Fruit fly (Drosophila melanogaster) whole organism, embryonic: ENCODE results near the gene CG43184.

Experiments
- Antp ChIP-seq: fragments of 200-800 bp; sonication (Bioruptor generic); optimal IDR thresholded peaks from 3 replicates; lab custom pipeline; 2016; ENCODE audit warnings: missing biosample characterization, missing genetic modification characterization
- CG10267 ChIP-seq: fragments of 200-800 bp; sonication (Bioruptor generic); optimal IDR thresholded peaks from 2 replicates; lab custom pipeline; 2018; ENCODE audit warnings: missing biosample characterization, mild to moderate bottlenecking, missing genetic modification characterization, moderate library complexity
- CG10979 ChIP-seq: fragments of 200-800 bp; sonication (Bioruptor generic); optimal IDR thresholded peaks from 2 replicates; lab custom pipeline; 2018; ENCODE audit warnings: missing biosample characterization, mild to moderate bottlenecking, missing genetic modification characterization, moderate library complexity
- CG11247 ChIP-seq: fragments of 200-800 bp; sonication (Bioruptor generic); IDR thresholded peaks from 2 replicates; pipeline ENCODE4 v1.3.6; 2022; ENCODE audit warnings: missing biosample characterization, missing genetic modification characterization
- CG11504 ChIP-seq: fragments of 200-800 bp; sonication (Bioruptor generic); optimal IDR thresholded peaks from 3 replicates; lab custom pipeline; 2019; ENCODE audit warnings: missing biosample characterization, mild to moderate bottlenecking, missing genetic modification characterization, moderate library complexity
- CG11695 ChIP-seq: fragments of 200-800 bp; sonication (Bioruptor generic); IDR thresholded peaks from 3 replicates; pipeline ENCODE4 v1.3.6; 2022; ENCODE audit warnings: missing biosample characterization, missing genetic modification characterization
- CG14965 ChIP-seq: fragments of 200-800 bp; sonication (Bioruptor generic); optimal IDR thresholded peaks from 2 replicates; lab custom pipeline; 2016; ENCODE audit warnings: missing biosample characterization, missing genetic modification characterization, borderline replicate concordance
- CG15011 ChIP-seq: fragments of 200-800 bp; sonication (Bioruptor generic); optimal IDR thresholded peaks from 3 replicates; lab custom pipeline; 2018; ENCODE audit warnings: missing biosample characterization, mild to moderate bottlenecking, missing genetic modification characterization
- CG1603 ChIP-seq: fragments of 200-800 bp; sonication (Bioruptor generic); optimal IDR thresholded peaks from 2 replicates; lab custom pipeline; 2019; ENCODE audit warnings: missing biosample characterization, mild to moderate bottlenecking, missing genetic modification characterization, moderate library complexity
- CG17186 ChIP-seq: fragments of 200-800 bp; sonication (Bioruptor generic); optimal IDR thresholded peaks from 3 replicates; lab custom pipeline; 2017; ENCODE audit warnings: missing biosample characterization, missing genetic modification reagents, missing genetic modification characterization
- CG17568 ChIP-seq: fragments of 200-800 bp; sonication (Bioruptor generic); optimal IDR thresholded peaks from 2 replicates; lab custom pipeline; 2018; ENCODE audit warnings: missing biosample characterization, mild to moderate bottlenecking, missing genetic modification characterization, moderate library complexity
- CG17612 ChIP-seq: fragments of 200-800 bp; sonication (Bioruptor generic); IDR thresholded peaks from 2 replicates; pipeline ENCODE4 v1.3.6; 2022; ENCODE audit warnings: missing biosample characterization, missing genetic modification characterization
- CG18619 ChIP-seq: fragments of 200-800 bp; sonication (Bioruptor generic); optimal IDR thresholded peaks from 3 replicates; lab custom pipeline; 2017; ENCODE audit warnings: missing biosample characterization, mild to moderate bottlenecking, missing genetic modification characterization
- CG30020 ChIP-seq: fragments of 200-800 bp; optimal IDR thresholded peaks from 2 replicates; lab custom pipeline; 2019; ENCODE audit warnings: missing biosample characterization, mild to moderate bottlenecking, missing genetic modification characterization, moderate library complexity
- CG31388 ChIP-seq: fragments of 200-800 bp; sonication (Bioruptor generic); optimal IDR thresholded peaks from 2 replicates; lab custom pipeline; 2016; ENCODE audit warnings: missing biosample characterization, missing genetic modification characterization
- CG3163 ChIP-seq: fragments of 200-800 bp; sonication (Bioruptor generic); optimal IDR thresholded peaks from 3 replicates; lab custom pipeline; 2016; ENCODE audit warnings: missing biosample characterization, missing genetic modification characterization
- CG4404 ChIP-seq: fragments of 200-800 bp; sonication (Bioruptor generic); IDR thresholded peaks from 2 replicates; pipeline ENCODE4 v1.3.6; 2022; ENCODE audit warnings: missing biosample characterization, missing genetic modification characterization
- CG4424 ChIP-seq: fragments of 200-800 bp; sonication (Bioruptor generic); optimal IDR thresholded peaks from 3 replicates; lab custom pipeline; 2016; ENCODE audit warnings: missing biosample characterization, missing genetic modification characterization
- CG6254 ChIP-seq: fragments of 200-800 bp; sonication (Bioruptor generic); optimal IDR thresholded peaks from 3 replicates; lab custom pipeline; 2017; ENCODE audit warnings: mild to moderate bottlenecking, missing biosample characterization, missing genetic modification reagents, missing genetic modification characterization
- CG6272 ChIP-seq: fragments of 200-800 bp; sonication (Bioruptor generic); IDR thresholded peaks from 2 replicates; pipeline ENCODE4 v1.3.6; 2022; ENCODE audit warnings: missing biosample characterization, missing genetic modification characterization
- CG7357 ChIP-seq: fragments of 200-800 bp; sonication (Bioruptor generic); IDR thresholded peaks from 3 replicates; pipeline ENCODE4 v1.3.6; 2022; ENCODE audit warnings: missing biosample characterization, missing genetic modification characterization
- CG8281 ChIP-seq: fragments of 200-800 bp; sonication (Bioruptor generic); optimal IDR thresholded peaks from 2 replicates; lab custom pipeline; 2018; ENCODE audit warnings: missing biosample characterization, mild to moderate bottlenecking, missing genetic modification characterization, moderate library complexity
- CG9437 ChIP-seq: fragments of 200-800 bp; sonication (Bioruptor generic); optimal IDR thresholded peaks from 2 replicates; lab custom pipeline; 2018; ENCODE audit warnings: missing biosample characterization, mild to moderate bottlenecking, missing genetic modification characterization
- CTCF ChIP-seq: fragments of 200-800 bp; sonication (Bioruptor generic); optimal IDR thresholded peaks from 2 replicates; lab custom pipeline; 2017; ENCODE audit warnings: missing biosample characterization, mild to moderate bottlenecking, missing genetic modification characterization, moderate library complexity
- Ets97D ChIP-seq: fragments of 200-800 bp; sonication (Bioruptor generic); optimal IDR thresholded peaks from 3 replicates; lab custom pipeline; 2016; ENCODE audit warnings: missing biosample characterization, missing genetic modification characterization
- Fer2 ChIP-seq: fragments of 200-800 bp; sonication (Bioruptor generic); optimal IDR thresholded peaks from 2 replicates; lab custom pipeline; 2018; ENCODE audit warnings: missing biosample characterization, mild to moderate bottlenecking, missing genetic modification characterization, moderate library complexity
- Hey ChIP-seq: fragments of 200-800 bp; sonication (Bioruptor generic); optimal IDR thresholded peaks from 3 replicates; lab custom pipeline; 2018; ENCODE audit warnings: missing biosample characterization, mild to moderate bottlenecking, missing genetic modification characterization
- Hmr ChIP-seq: fragments of 200-800 bp; sonication (Bioruptor generic); optimal IDR thresholded peaks from 3 replicates; lab custom pipeline; 2017; ENCODE audit warnings: mild to moderate bottlenecking, missing biosample characterization, missing genetic modification reagents, missing genetic modification characterization
- Hr51 ChIP-seq, 2 experiments: fragments of 200-800 bp; sonication (Bioruptor generic); optimal IDR thresholded peaks; 2 replicates in 1 of 2; 3 replicates in 1 of 2; lab custom pipeline; 2016 to 2018; ENCODE audit warnings: missing biosample characterization in 2 of 2, missing genetic modification characterization in 2 of 2, mild to moderate bottlenecking in 1 of 2, moderate library complexity in 1 of 2
- Lim3 ChIP-seq: fragments of 200-800 bp; sonication (Bioruptor generic); IDR thresholded peaks from 2 replicates; pipeline ENCODE4 v1.3.6; 2022; ENCODE audit warnings: missing biosample characterization, missing genetic modification characterization
- Med ChIP-seq: fragments of 200-800 bp; sonication (Bioruptor generic); peaks from one replicate; lab custom pipeline; 2016; ENCODE audit warnings: missing biosample characterization, missing genetic modification characterization, mild to moderate bottlenecking, inconsistent platforms, moderate library complexity
- NFAT ChIP-seq: fragments of 200-800 bp; sonication (Bioruptor generic); IDR thresholded peaks from 2 replicates; pipeline ENCODE4 v1.3.6; 2022; ENCODE audit warnings: missing biosample characterization, missing genetic modification characterization
- Ravus ChIP-seq: fragments of 200-800 bp; sonication (Bioruptor generic); IDR thresholded peaks from 2 replicates; pipeline ENCODE4 v1.3.6; 2022; ENCODE audit warnings: missing biosample characterization, missing genetic modification characterization
- Scr ChIP-seq: fragments of 200-800 bp; sonication (Bioruptor generic); IDR thresholded peaks from 2 replicates; pipeline ENCODE4 v1.3.6; 2022; ENCODE audit warnings: missing biosample characterization, missing genetic modification characterization; ENCODE audit not compliant: partially characterized antibody
- Sry-β ChIP-seq: fragments of 200-800 bp; sonication (Bioruptor generic); optimal IDR thresholded peaks from 2 replicates; lab custom pipeline; 2018; ENCODE audit warnings: missing biosample characterization, mild to moderate bottlenecking, missing genetic modification characterization, moderate library complexity
- Taf1 ChIP-seq: fragments of 200-800 bp; sonication (Bioruptor generic); IDR thresholded peaks from 2 replicates; pipeline ENCODE4 v1.3.6; 2022; ENCODE audit warnings: missing biosample characterization, missing genetic modification characterization
- bigmax ChIP-seq: fragments of 200-800 bp; sonication (Bioruptor generic); optimal IDR thresholded peaks from 2 replicates; lab custom pipeline; 2018; ENCODE audit warnings: missing biosample characterization, mild to moderate bottlenecking, missing genetic modification characterization
- br ChIP-seq: fragments of >200 bp; optimal IDR thresholded peaks from 2 replicates; lab custom pipeline; 2017
- da ChIP-seq: fragments of 200-800 bp; sonication (Bioruptor generic); optimal IDR thresholded peaks from 2 replicates; lab custom pipeline; 2016; ENCODE audit warnings: missing biosample characterization, missing genetic modification characterization
- dati ChIP-seq: fragments of 200-800 bp; sonication (Bioruptor generic); IDR thresholded peaks from 2 replicates; pipeline ENCODE4 v1.3.6; 2022; ENCODE audit warnings: missing biosample characterization, missing genetic modification characterization
- dmrt11E ChIP-seq: fragments of 200-800 bp; sonication (Bioruptor generic); optimal IDR thresholded peaks from 3 replicates; lab custom pipeline; 2018; ENCODE audit warnings: missing biosample characterization, mild to moderate bottlenecking, missing genetic modification characterization, moderate library complexity
- esg ChIP-seq: fragments of 200-800 bp; sonication (Bioruptor generic); conservative IDR thresholded peaks from 2 replicates; pipeline ENCODE4 v1.3.6; 2022; ENCODE audit warnings: missing biosample characterization, missing genetic modification characterization
- gcm2 ChIP-seq: fragments of 200-800 bp; sonication (Bioruptor generic); optimal IDR thresholded peaks from 2 replicates; lab custom pipeline; 2016; ENCODE audit warnings: missing biosample characterization, missing genetic modification characterization
- insv ChIP-seq, 2 experiments: fragments of 200-800 bp; sonication (Bioruptor generic); optimal IDR thresholded peaks; 3 replicates each; lab custom pipeline; 2016 to 2018; ENCODE audit warnings: missing biosample characterization in 2 of 2, missing genetic modification characterization in 2 of 2
- mam ChIP-seq: fragments of 200-800 bp; sonication (Bioruptor generic); optimal IDR thresholded peaks from 3 replicates; lab custom pipeline; 2016; ENCODE audit warnings: missing biosample characterization, missing genetic modification characterization
- p53 ChIP-seq: fragments of 200-800 bp; sonication (Bioruptor generic); optimal IDR thresholded peaks from 2 replicates; lab custom pipeline; 2016; ENCODE audit warnings: missing biosample characterization, missing genetic modification characterization
- slbo ChIP-seq: fragments of 200-800 bp; sonication (Bioruptor generic); IDR thresholded peaks from 2 replicates; pipeline ENCODE4 v1.3.6; 2022; ENCODE audit warnings: missing biosample characterization, missing genetic modification characterization
- stwl ChIP-seq: fragments of 200-800 bp; sonication (Bioruptor generic); optimal IDR thresholded peaks from 3 replicates; lab custom pipeline; 2018; ENCODE audit warnings: missing biosample characterization, mild to moderate bottlenecking, missing genetic modification characterization, moderate library complexity
- tna ChIP-seq: fragments of 200-800 bp; sonication (Bioruptor generic); IDR thresholded peaks from 2 replicates; pipeline ENCODE4 v1.3.6; 2022; ENCODE audit warnings: missing biosample characterization, missing genetic modification characterization; ENCODE audit not compliant: partially characterized antibody
- ttk ChIP-seq: fragments of 200-800 bp; sonication (Bioruptor generic); IDR thresholded peaks from 2 replicates; pipeline ENCODE4 v2.1.2; 2022; ENCODE audit warnings: missing biosample characterization, missing genetic modification characterization
- vfl ChIP-seq: fragments of 200-800 bp; sonication (Bioruptor generic); optimal IDR thresholded peaks from 2 replicates; lab custom pipeline; 2016; ENCODE audit warnings: missing biosample characterization, missing genetic modification characterization
- zfh1 ChIP-seq: fragments of 200-800 bp; sonication (Bioruptor generic); IDR thresholded peaks from 3 replicates; pipeline ENCODE4 v1.3.6; 2022; ENCODE audit warnings: missing biosample characterization, missing genetic modification characterization

The CG43184 gene

dm6 chr3L:13862403-13862802 lies 24.8 kb downstream of the CG43184 start (continued):
- peak; percentile 73 for TF ChIP-seq Lim3
- TF ChIP-seq Scr (GFP tag; lab: Robert Waterston, UW), result peak; percentile 48
- TF ChIP-seq CG17186 (GFP tag; lab: Kevin White, UChicago), result no peak
- TF ChIP-seq CG17568, result no peak
- peak; percentile 92 for TF ChIP-seq zfh1 (GFP tag; lab: Robert Waterston, UW)
- TF ChIP-seq CG15011 (GFP tag; lab: Kevin White, UChicago), result no peak
- TF ChIP-seq CG18619, result peak; percentile 83
- peak; percentile 61 for TF ChIP-seq CG8281 (tag; lab: Kevin White, UChicago)
- TF ChIP-seq CG11695, result peak; percentile 75
- TF ChIP-seq CG11247 (GFP tag; lab: Robert Waterston, UW), result peak; percentile 90
- TF ChIP-seq slbo (GFP tag; lab: Robert Waterston, UW), result peak; percentile 99
- peak; percentile 70 for TF ChIP-seq p53 (GFP tag; lab: Kevin White, UChicago)
- TF ChIP-seq Fer2 (tag; lab: Kevin White, UChicago), result peak; percentile 58
- no peak for TF ChIP-seq CG31388 (GFP tag; lab: Kevin White, UChicago)
- TF ChIP-seq ttk (GFP tag; lab: Robert Waterston, UW), result peak; percentile 95; the same call in 1 of the 2 replicates
- TF ChIP-seq CG6272 (GFP tag; lab: Robert Waterston, UW), result no peak
- peak; percentile 95 for TF ChIP-seq mam (GFP tag; lab: Kevin White, UChicago)
- TF ChIP-seq bigmax (GFP tag; lab: Kevin White, UChicago), result no peak
- TF ChIP-seq Hmr (GFP tag; lab: Kevin White, UChicago), result peak; percentile 88
- TF ChIP-seq CG6254 (GFP tag; lab: Kevin White, UChicago), result no peak
- TF ChIP-seq CG11504 (tag; lab: Kevin White, UChicago), result no peak
- TF ChIP-seq Ets97D, result peak; percentile 58
- TF ChIP-seq Hr51 (GFP tag; optimal IDR thresholded peaks at IDR 0.05; lab: Kevin White, UChicago), result peak; percentile 74 to 78
- no peak for TF ChIP-seq CG10267 (tag; lab: Kevin White, UChicago)
- TF ChIP-seq CG7357 (GFP tag; lab: Robert Waterston, UW), result peak; percentile 78; the same call in 2 of the 3 replicates
- TF ChIP-seq Antp (GFP tag; lab: Kevin White, UChicago), result peak; percentile 97
- TF ChIP-seq dmrt11E (tag; lab: Kevin White, UChicago), result peak; percentile 17
- no peak for TF ChIP-seq dati
- no peak for TF ChIP-seq CG30020 (tag; lab: Kevin White, UChicago)
- TF ChIP-seq CG17612 (GFP tag; lab: Robert Waterston, UW), result peak; percentile 83
- TF ChIP-seq vfl (GFP tag; lab: Kevin White, UChicago), result peak; percentile 67
- TF ChIP-seq CG9437, result peak; percentile 68
- no peak for TF ChIP-seq CG14965 (GFP tag; lab: Kevin White, UChicago)
- peak; percentile 80 for TF ChIP-seq Hey (tag; lab: Kevin White, UChicago)
- peak; percentile 56 for TF ChIP-seq CG10979 (tag; lab: Kevin White, UChicago)
- no peak for TF ChIP-seq Ravus
- TF ChIP-seq CG1603 (tag; lab: Kevin White, UChicago), result peak; percentile 91
- no peak for TF ChIP-seq stwl (tag; lab: Kevin White, UChicago)
- peak; percentile 58 for TF ChIP-seq Taf1 (GFP tag; lab: Robert Waterston, UW)
- peak; percentile 56; the same call in 1 of the 2 replicates for TF ChIP-seq tna
- TF ChIP-seq CG3163 (GFP tag; lab: Kevin White, UChicago), result peak; percentile 74
- no peak for TF ChIP-seq br (lab: Kevin White, UChicago)
- no peak for TF ChIP-seq CTCF (GFP tag; lab: Kevin White, UChicago)
- TF ChIP-seq esg (GFP tag; lab: Robert Waterston, UW), result peak; percentile 86
- peak; percentile 63 for TF ChIP-seq gcm2 (GFP tag; lab: Kevin White, UChicago)
- TF ChIP-seq da (GFP tag; lab: Kevin White, UChicago), result peak; percentile 87
- TF ChIP-seq Sry-β (GFP tag; lab: Kevin White, UChicago), result no peak
- peak; percentile 97 for TF ChIP-seq NFAT (GFP tag; lab: Robert Waterston, UW)
- TF ChIP-seq Med (GFP tag; lab: Kevin White, UChicago), result peak; percentile 99
- TF ChIP-seq insv (GFP tag; optimal IDR thresholded peaks at IDR 0.05; lab: Kevin White, UChicago), result no peak
- TF ChIP-seq CG4424 (GFP tag; lab: Kevin White, UChicago), result peak; percentile 66
- TF ChIP-seq CG4404 (GFP tag; lab: Robert Waterston, UW), result no peak
